Fruit fly (Drosophila melanogaster) whole organism, embryonic: ENCODE results near the gene CG7011.

Experiments used
- CG10366 ChIP-seq: fragments of 200-800 bp; sonication (Bioruptor generic); IDR thresholded peaks from 2 replicates; pipeline ENCODE4 v1.3.6; 2022; ENCODE audit warnings: missing biosample characterization, missing genetic modification characterization
- CG10543 ChIP-seq: fragments of 200-800 bp; sonication (Bioruptor generic); optimal IDR thresholded peaks from 3 replicates; lab custom pipeline; 2017; ENCODE audit warnings: missing biosample characterization, mild to moderate bottlenecking, missing genetic modification characterization, moderate library complexity
- CG11560 ChIP-seq: fragments of 200-800 bp; sonication (Bioruptor generic); IDR thresholded peaks from 3 replicates; pipeline ENCODE4 v1.3.6; 2022; ENCODE audit warnings: missing biosample characterization, missing genetic modification characterization
- CG12104 ChIP-seq: fragments of 200-800 bp; sonication (Bioruptor generic); optimal IDR thresholded peaks from 3 replicates; lab custom pipeline; 2016; ENCODE audit warnings: missing biosample characterization, missing genetic modification characterization
- CG1233 ChIP-seq: fragments of 200-800 bp; sonication (Bioruptor generic); optimal IDR thresholded peaks from 4 replicates; lab custom pipeline; 2018; ENCODE audit warnings: missing biosample characterization, mild to moderate bottlenecking, missing genetic modification characterization
- CG12942 ChIP-seq: fragments of 200-800 bp; sonication (Bioruptor generic); optimal IDR thresholded peaks from 3 replicates; lab custom pipeline; 2016; ENCODE audit warnings: missing biosample characterization, missing genetic modification characterization
- CG13123 ChIP-seq: fragments of 200-800 bp; sonication (Bioruptor generic); optimal IDR thresholded peaks from 2 replicates; lab custom pipeline; 2016; ENCODE audit warnings: missing biosample characterization, missing genetic modification characterization
- CG13894 ChIP-seq: fragments of 200-800 bp; sonication (Bioruptor generic); optimal IDR thresholded peaks from 3 replicates; lab custom pipeline; 2018; ENCODE audit warnings: missing biosample characterization, mild to moderate bottlenecking, missing genetic modification characterization, moderate library complexity
- CG14860 ChIP-seq: fragments of 200-800 bp; sonication (Bioruptor generic); IDR thresholded peaks from 3 replicates; pipeline ENCODE4 v1.3.6; 2022; ENCODE audit warnings: missing biosample characterization, missing genetic modification characterization; ENCODE audit not compliant: partially characterized antibody
- CG16815 ChIP-seq: fragments of 200-800 bp; sonication (Bioruptor generic); optimal IDR thresholded peaks from 3 replicates; lab custom pipeline; 2017; ENCODE audit warnings: missing biosample characterization, mild to moderate bottlenecking, missing genetic modification characterization
- CG30020 ChIP-seq: fragments of 200-800 bp; optimal IDR thresholded peaks from 2 replicates; lab custom pipeline; 2019; ENCODE audit warnings: missing biosample characterization, mild to moderate bottlenecking, missing genetic modification characterization, moderate library complexity
- CG31388 ChIP-seq: fragments of 200-800 bp; sonication (Bioruptor generic); optimal IDR thresholded peaks from 2 replicates; lab custom pipeline; 2016; ENCODE audit warnings: missing biosample characterization, missing genetic modification characterization
- CG42726 ChIP-seq: fragments of 200-800 bp; sonication (Bioruptor generic); IDR thresholded peaks from 2 replicates; pipeline ENCODE4 v1.3.6; 2022; ENCODE audit warnings: missing biosample characterization, missing genetic modification characterization; ENCODE audit not compliant: partially characterized antibody
- CG4328 ChIP-seq: fragments of 200-800 bp; sonication (Bioruptor generic); optimal IDR thresholded peaks from 3 replicates; lab custom pipeline; 2017; ENCODE audit warnings: missing biosample characterization, missing genetic modification reagents, missing genetic modification characterization
- CG4707 ChIP-seq: fragments of 200-800 bp; sonication (Bioruptor generic); optimal IDR thresholded peaks from 2 replicates; lab custom pipeline; 2018; ENCODE audit warnings: missing biosample characterization, mild to moderate bottlenecking, missing genetic modification characterization, moderate library complexity
- CG5953 ChIP-seq: fragments of 200-800 bp; sonication (Bioruptor generic); IDR thresholded peaks from 2 replicates; pipeline ENCODE4 v1.3.6; 2022; ENCODE audit warnings: missing biosample characterization, missing genetic modification characterization
- CG9609 ChIP-seq: fragments of 200-800 bp; sonication (Bioruptor generic); optimal IDR thresholded peaks from 3 replicates; lab custom pipeline; 2016; ENCODE audit warnings: missing biosample characterization, missing genetic modification characterization
- CG9817 ChIP-seq: fragments of 200-800 bp; sonication (Bioruptor generic); optimal IDR thresholded peaks from 2 replicates; lab custom pipeline; 2018; ENCODE audit warnings: missing biosample characterization, mild to moderate bottlenecking, missing genetic modification characterization, moderate library complexity
- CTCF ChIP-seq: fragments of 200-800 bp; sonication (Bioruptor generic); optimal IDR thresholded peaks from 2 replicates; lab custom pipeline; 2017; ENCODE audit warnings: missing biosample characterization, mild to moderate bottlenecking, missing genetic modification characterization, moderate library complexity
- Doc3 ChIP-seq: fragments of 200-800 bp; sonication (Bioruptor generic); IDR thresholded peaks from 3 replicates; pipeline ENCODE4 v1.3.6; 2022; ENCODE audit warnings: missing biosample characterization, missing genetic modification characterization; ENCODE audit not compliant: partially characterized antibody
- H15 ChIP-seq: fragments of 200-800 bp; sonication (Bioruptor generic); IDR thresholded peaks from 3 replicates; pipeline ENCODE4 v1.3.6; 2022; ENCODE audit warnings: missing biosample characterization, missing genetic modification characterization
- Hey ChIP-seq: fragments of 200-800 bp; sonication (Bioruptor generic); optimal IDR thresholded peaks from 3 replicates; lab custom pipeline; 2018; ENCODE audit warnings: missing biosample characterization, mild to moderate bottlenecking, missing genetic modification characterization
- HmgD ChIP-seq: fragments of 200-800 bp; sonication (Bioruptor generic); optimal IDR thresholded peaks from 3 replicates; lab custom pipeline; 2016; ENCODE audit warnings: missing biosample characterization, missing genetic modification characterization
- Hr3 ChIP-seq: fragments of 200-800 bp; sonication (Bioruptor generic); optimal IDR thresholded peaks from 3 replicates; lab custom pipeline; 2016; ENCODE audit warnings: missing biosample characterization, missing genetic modification characterization
- Hr51 ChIP-seq, 2 experiments: fragments of 200-800 bp; sonication (Bioruptor generic); optimal IDR thresholded peaks; 2 replicates in 1 of 2; 3 replicates in 1 of 2; lab custom pipeline; 2016 to 2018; ENCODE audit warnings: missing biosample characterization in 2 of 2, missing genetic modification characterization in 2 of 2, mild to moderate bottlenecking in 1 of 2, moderate library complexity in 1 of 2
- Lhr ChIP-seq: fragments of 200-800 bp; sonication (Bioruptor generic); optimal IDR thresholded peaks from 3 replicates; lab custom pipeline; 2017; ENCODE audit warnings: mild to moderate bottlenecking, missing biosample characterization, missing genetic modification reagents, missing genetic modification characterization
- Lpt ChIP-seq: fragments of >200 bp; optimal IDR thresholded peaks from 2 replicates; lab custom pipeline; 2018; ENCODE audit warnings: missing biosample characterization, missing genetic modification characterization
- Meics ChIP-seq: fragments of 200-800 bp; sonication (Bioruptor generic); optimal IDR thresholded peaks from 2 replicates; lab custom pipeline; 2017; ENCODE audit warnings: missing biosample characterization, mild to moderate bottlenecking, missing genetic modification characterization
- Ravus ChIP-seq: fragments of 200-800 bp; sonication (Bioruptor generic); IDR thresholded peaks from 2 replicates; pipeline ENCODE4 v1.3.6; 2022; ENCODE audit warnings: missing biosample characterization, missing genetic modification characterization
- Rfx ChIP-seq: fragments of 200-800 bp; sonication (Bioruptor generic); IDR thresholded peaks from 2 replicates; pipeline ENCODE4 v1.3.6; 2022; ENCODE audit warnings: missing biosample characterization, missing genetic modification characterization
- Side ChIP-seq: fragments of 200-800 bp; sonication (Bioruptor generic); optimal IDR thresholded peaks from 2 replicates; lab custom pipeline; 2016; ENCODE audit warnings: missing biosample characterization, missing genetic modification characterization
- TFAM ChIP-seq: fragments of 200-800 bp; sonication (Bioruptor generic); optimal IDR thresholded peaks from 2 replicates; lab custom pipeline; 2017; ENCODE audit warnings: missing biosample characterization, missing genetic modification characterization, inconsistent platforms
- Xrp1 ChIP-seq: fragments of 200-800 bp; sonication (Bioruptor generic); IDR thresholded peaks from 2 replicates; pipeline ENCODE4 v1.3.6; 2022; ENCODE audit warnings: missing biosample characterization, missing genetic modification characterization
- bab2 ChIP-seq: fragments of 200-800 bp; sonication (Bioruptor generic); optimal IDR thresholded peaks from 2 replicates; lab custom pipeline; 2016; ENCODE audit warnings: missing biosample characterization, missing genetic modification characterization
- br ChIP-seq: fragments of >200 bp; optimal IDR thresholded peaks from 2 replicates; lab custom pipeline; 2017
- cad ChIP-seq: fragments of >200 bp; optimal IDR thresholded peaks from 2 replicates; lab custom pipeline; 2017; ENCODE audit warnings: missing biosample characterization, missing genetic modification characterization
- eve ChIP-seq, 2 experiments: fragments of >200 bp; optimal IDR thresholded peaks; 2 replicates each; lab custom pipeline; 2017; ENCODE audit warnings: missing biosample characterization in 2 of 2, missing genetic modification characterization in 2 of 2
- eyg ChIP-seq: fragments of 200-800 bp; sonication (Bioruptor generic); optimal IDR thresholded peaks from 3 replicates; lab custom pipeline; 2016; ENCODE audit warnings: missing biosample characterization, missing genetic modification characterization
- fd102C ChIP-seq: fragments of 200-800 bp; sonication (Bioruptor generic); optimal IDR thresholded peaks from 2 replicates; lab custom pipeline; 2018; ENCODE audit warnings: missing biosample characterization, mild to moderate bottlenecking, missing genetic modification characterization, moderate library complexity
- kah ChIP-seq: fragments of 200-800 bp; sonication (Bioruptor generic); optimal IDR thresholded peaks from 2 replicates; lab custom pipeline; 2018; ENCODE audit warnings: missing biosample characterization, mild to moderate bottlenecking, missing genetic modification characterization
- oc ChIP-seq: fragments of 200-800 bp; sonication (Bioruptor generic); optimal IDR thresholded peaks from 2 replicates; lab custom pipeline; 2018; ENCODE audit warnings: missing biosample characterization, mild to moderate bottlenecking, missing genetic modification characterization, moderate library complexity
- sens-2 ChIP-seq: fragments of 200-800 bp; sonication (Bioruptor generic); IDR thresholded peaks from 2 replicates; pipeline ENCODE4 v1.3.6; 2022; ENCODE audit warnings: missing biosample characterization, missing genetic modification characterization
- sim ChIP-seq: fragments of 200-800 bp; sonication (Bioruptor generic); IDR thresholded peaks from 2 replicates; pipeline ENCODE4 v1.3.6; 2022; ENCODE audit warnings: missing biosample characterization, missing genetic modification characterization
- slbo ChIP-seq: fragments of 200-800 bp; sonication (Bioruptor generic); IDR thresholded peaks from 2 replicates; pipeline ENCODE4 v1.3.6; 2022; ENCODE audit warnings: missing biosample characterization, missing genetic modification characterization
- slou ChIP-seq: fragments of 200-800 bp; sonication (Bioruptor generic); optimal IDR thresholded peaks from 3 replicates; lab custom pipeline; 2016; ENCODE audit warnings: missing biosample characterization, missing genetic modification characterization
- sob ChIP-seq: fragments of 200-800 bp; sonication (Bioruptor generic); IDR thresholded peaks from 2 replicates; pipeline ENCODE4 v1.3.6; 2022; ENCODE audit warnings: missing biosample characterization, missing genetic modification characterization
- stwl ChIP-seq: fragments of 200-800 bp; sonication (Bioruptor generic); optimal IDR thresholded peaks from 3 replicates; lab custom pipeline; 2018; ENCODE audit warnings: missing biosample characterization, mild to moderate bottlenecking, missing genetic modification characterization, moderate library complexity
- sug ChIP-seq: fragments of 200-800 bp; optimal IDR thresholded peaks from 2 replicates; lab custom pipeline; 2019; ENCODE audit warnings: missing biosample characterization, mild to moderate bottlenecking, missing genetic modification characterization, moderate library complexity
- trh ChIP-seq: fragments of 200-800 bp; sonication (Bioruptor generic); optimal IDR thresholded peaks from 2 replicates; lab custom pipeline; 2016; ENCODE audit warnings: missing biosample characterization, missing genetic modification characterization
- vvl ChIP-seq: fragments of 200-800 bp; sonication (Bioruptor generic); IDR thresholded peaks from 2 replicates; pipeline ENCODE4 v1.3.6; 2022; ENCODE audit warnings: missing biosample characterization, missing genetic modification characterization
- wek ChIP-seq: fragments of 200-800 bp; sonication (Bioruptor generic); optimal IDR thresholded peaks from 3 replicates; lab custom pipeline; 2018; ENCODE audit warnings: missing biosample characterization, mild to moderate bottlenecking, missing genetic modification characterization, moderate library complexity

CG7011 gene

dm6 chr3L:15142004-15142890 is 21.2 kb downstream of the CG7011 start, which contains the start of gene Pdi (continued):
- TF ChIP-seq Xrp1 (GFP tag; lab: Robert Waterston, UW) (no peak), kah (GFP tag; lab: Kevin White, UChicago) (no peak), eve (GFP tag; optimal IDR thresholded peaks at IDR 0.05; lab: Kevin White, UChicago) (no peak), CG4707 (peak; percentile 25), sim (GFP tag; lab: Robert Waterston, UW) (no peak), TFAM (GFP tag; lab: Kevin White, UChicago) (no peak), HmgD (GFP tag; lab: Kevin White, UChicago) (peak; percentile 66), sug (peak; percentile 50), CG9609 (GFP tag; lab: Kevin White, UChicago) (no peak), Ravus (GFP tag; lab: Robert Waterston, UW) (no peak), CG10543 (GFP tag; lab: Kevin White, UChicago) (no peak), CG13123 (GFP tag; lab: Kevin White, UChicago) (no peak), eyg (no peak), slou (GFP tag; lab: Kevin White, UChicago) (no peak), CG4328 (GFP tag; lab: Kevin White, UChicago) (no peak), wek (peak; percentile 59), CG11560 (no peak; the same call in 2 of the 3 replicates), CG1233 (GFP tag; lab: Kevin White, UChicago) (no peak), cad (no peak), bab2 (GFP tag; lab: Kevin White, UChicago) (no peak), CG12104 (GFP tag; lab: Kevin White, UChicago) (no peak), CG12942 (GFP tag; lab: Kevin White, UChicago) (no peak), Hr51 (GFP tag; optimal IDR thresholded peaks at IDR 0.05; lab: Kevin White, UChicago) (no peak), CG10366 (GFP tag; lab: Robert Waterston, UW) (no peak; the same call in 1 of the 2 replicates), fd102C (GFP tag; lab: Kevin White, UChicago) (no peak), Meics (no peak), Side (GFP tag; lab: Kevin White, UChicago) (peak; percentile 49), CG16815 (no peak), Lhr (peak; percentile 72), stwl (tag; lab: Kevin White, UChicago) (peak; percentile 79), Doc3 (peak; percentile 57), CG30020 (tag; lab: Kevin White, UChicago) (peak; percentile 53), Rfx (GFP tag; lab: Robert Waterston, UW) (peak; percentile 59), CG42726 (peak; percentile 70), Hr3 (GFP tag; lab: Kevin White, UChicago) (peak; percentile 9), Hey (tag; lab: Kevin White, UChicago) (no peak), trh (peak; percentile 1), Lpt (GFP tag; lab: Kevin White, UChicago) (no peak), CG5953 (GFP tag; lab: Robert Waterston, UW) (no peak), br (lab: Kevin White, UChicago) (no peak), H15 (GFP tag; lab: Robert Waterston, UW) (no peak), CG13894 (tag; lab: Kevin White, UChicago) (peak; percentile 60), oc (tag; lab: Kevin White, UChicago) (peak; percentile 33), CG31388 (GFP tag; lab: Kevin White, UChicago) (no peak), sob (GFP tag; lab: Robert Waterston, UW) (peak; percentile 60; the same call in 1 of the 2 replicates), CG9817 (tag; lab: Kevin White, UChicago) (no peak), vvl (GFP tag; lab: Robert Waterston, UW) (peak; percentile 76), sens-2 (GFP tag; lab: Robert Waterston, UW) (no peak), CG14860 (GFP tag; lab: Robert Waterston, UW) (no peak), slbo (GFP tag; lab: Robert Waterston, UW) (no peak), CTCF (GFP tag; lab: Kevin White, UChicago) (peak; percentile 97)
